Worm (Caenorhabditis elegans): ENCODE data around the gene C05E4.7.

The C05E4.7 gene

DNA sequence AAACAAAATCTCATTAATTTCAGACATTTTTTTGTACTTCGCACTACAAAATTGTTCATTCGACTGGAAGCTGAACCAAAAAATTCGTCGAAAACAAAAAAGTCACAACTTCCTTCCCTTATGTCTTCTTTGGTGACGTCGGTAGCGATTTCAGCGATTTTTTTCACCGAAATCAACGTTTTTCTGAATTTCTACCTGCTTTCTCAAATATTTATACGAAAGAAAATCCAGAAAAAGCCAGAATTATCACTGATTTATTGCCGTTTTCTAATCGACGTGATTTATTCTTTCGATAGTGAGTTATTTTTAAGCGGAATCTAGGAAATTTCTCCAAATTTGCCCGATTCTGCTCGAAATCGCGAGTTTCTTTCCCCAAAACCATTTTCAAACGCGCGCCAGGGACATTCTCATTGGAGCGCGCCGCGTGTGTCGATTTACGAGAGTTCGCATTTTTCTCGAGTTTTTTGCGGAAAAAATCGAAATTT lies 33.0 kb downstream of the C05E4.7 start, which contains the start of gene srbc-58 (continued):
- no peak for TF ChIP-seq ceh-16 (tag; optimal IDR thresholded peaks at IDR 0.05)
- TF ChIP-seq ztf-11 (tag; optimal IDR thresholded peaks at IDR 0.05): no peak
- no peak for TF ChIP-seq blmp-1 (tag; optimal IDR thresholded peaks at IDR 0.05; ENCODE audit: insufficient read depth)
- TF ChIP-seq nhr-11 (tag; optimal IDR thresholded peaks at IDR 0.05): no peak
- TF ChIP-seq sem-4 (tag; optimal IDR thresholded peaks at IDR 0.05): no peak
- no peak for TF ChIP-seq alr-1 (tag; optimal IDR thresholded peaks at IDR 0.05)
- peak; percentile 29 for TF ChIP-seq C34F6.9 (tag; optimal IDR thresholded peaks at IDR 0.05)
- peak; percentile 23 for TF ChIP-seq gmeb-1 (tag; optimal IDR thresholded peaks at IDR 0.05)
- no peak for TF ChIP-seq elt-1 (tag; optimal IDR thresholded peaks at IDR 0.05)
- TF ChIP-seq nhr-23 (tag; optimal IDR thresholded peaks at IDR 0.05): no peak
- TF ChIP-seq skn-1 (tag; optimal IDR thresholded peaks at IDR 0.05): no peak

DNA sequence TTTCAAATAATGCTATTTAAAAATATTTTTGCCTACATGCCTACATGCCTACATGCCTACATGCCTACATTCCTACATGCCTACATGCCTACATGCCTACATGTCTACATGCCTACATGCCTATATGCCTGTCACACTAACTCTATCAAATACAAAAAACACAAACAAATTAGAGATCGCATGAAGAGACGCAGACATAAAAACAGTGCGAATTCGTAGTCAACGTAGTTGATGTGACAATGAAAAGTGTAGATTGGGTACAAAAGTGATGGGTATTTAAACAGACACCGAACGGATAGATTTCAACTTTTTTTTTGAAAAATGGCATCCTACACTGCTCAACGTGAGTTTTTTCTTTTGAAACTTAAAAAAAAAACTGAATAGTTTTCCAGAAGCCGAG lies 35.4 kb downstream of the C05E4.7 start, which contains the start of gene R09E12.9:
Gene R09E12.9, plus strand, starts transcription at position 316 of the 400 bp plus-strand sequence.
- TF ChIP-seq sma-3 (GFP tag; optimal IDR thresholded peaks at IDR 0.05) (peak; percentile 0), lin-13 (GFP tag; optimal IDR thresholded peaks at IDR 0.05) (no peak), nhr-21 (tag; optimal IDR thresholded peaks at IDR 0.05) (peak; percentile 24), nhr-237 (tag; optimal IDR thresholded peaks at IDR 0.05) (peak; percentile 15), zag-1 (tag; optimal IDR thresholded peaks at IDR 0.05) (no peak), ztf-4 (tag; optimal IDR thresholded peaks at IDR 0.05) (no peak), unc-55 (GFP tag; optimal IDR thresholded peaks at IDR 0.05) (no peak), lsy-2 (tag; optimal IDR thresholded peaks at IDR 0.05) (peak in 1 of 2 experiments; percentile 26), lin-39 (tag; optimal IDR thresholded peaks at IDR 0.05) (no peak), blmp-1 (tag; optimal IDR thresholded peaks at IDR 0.05; ENCODE audit: insufficient read depth) (no peak), gmeb-1 (tag; optimal IDR thresholded peaks at IDR 0.05) (no peak), sma-9 (GFP tag; optimal IDR thresholded peaks at IDR 0.05) (no peak), sma-9 (tag; optimal IDR thresholded peaks at IDR 0.05) (no peak), ceh-16 (tag; optimal IDR thresholded peaks at IDR 0.05) (no peak), R02D3.7 (tag; optimal IDR thresholded peaks at IDR 0.05) (no peak), egl-27 (tag; optimal IDR thresholded peaks at IDR 0.05) (no peak), dmd-4 (tag; optimal IDR thresholded peaks at IDR 0.05) (no peak), ama-1 (optimal IDR thresholded peaks at IDR 0.05) (no peak), fos-1 (tag; optimal IDR thresholded peaks at IDR 0.05) (no peak), mbf-1 (tag; optimal IDR thresholded peaks at IDR 0.05) (no peak), peb-1 (tag; optimal IDR thresholded peaks at IDR 0.05) (no peak), nhr-129 (tag; optimal IDR thresholded peaks at IDR 0.05) (no peak), unc-39 (tag; optimal IDR thresholded peaks at IDR 0.05) (no peak), mdl-1 (tag; optimal IDR thresholded peaks at IDR 0.05) (no peak), ceh-82 (tag; optimal IDR thresholded peaks at IDR 0.05) (no peak), C34F6.9 (tag; optimal IDR thresholded peaks at IDR 0.05) (no peak), elt-3 (tag; optimal IDR thresholded peaks at IDR 0.05) (no peak), aly-2 (tag; optimal IDR thresholded peaks at IDR 0.05) (no peak), nhr-25 (tag; optimal IDR thresholded peaks at IDR 0.05) (peak; percentile 10), nhr-11 (tag; optimal IDR thresholded peaks at IDR 0.05) (no peak), nhr-12 (tag; optimal IDR thresholded peaks at IDR 0.05) (no peak), snpc-4 (tag; optimal IDR thresholded peaks at IDR 0.05) (no peak), crh-2 (tag; optimal IDR thresholded peaks at IDR 0.05) (no peak), elt-1 (tag; optimal IDR thresholded peaks at IDR 0.05) (no peak), mab-5 (tag; optimal IDR thresholded peaks at IDR 0.05) (no peak), skn-1 (tag; optimal IDR thresholded peaks at IDR 0.05) (no peak), nhr-6 (tag; optimal IDR thresholded peaks at IDR 0.05) (no peak), sem-4 (tag; optimal IDR thresholded peaks at IDR 0.05) (no peak), F13H6.1 (tag; optimal IDR thresholded peaks at IDR 0.05) (no peak), unc-62 (GFP tag; optimal IDR thresholded peaks at IDR 0.05) (no peak), nhr-23 (tag; optimal IDR thresholded peaks at IDR 0.05) (no peak), lin-11 (tag; optimal IDR thresholded peaks at IDR 0.05) (no peak), alr-1 (tag; optimal IDR thresholded peaks at IDR 0.05) (no peak), nhr-10 (tag; optimal IDR thresholded peaks at IDR 0.05) (no peak), Y55F3AM.14 (GFP tag; optimal IDR thresholded peaks at IDR 0.05) (no peak), ztf-1 (GFP tag; conservative IDR thresholded peaks at IDR 0.05) (no peak), ztf-11 (tag; optimal IDR thresholded peaks at IDR 0.05) (no peak), ZK546.5 (tag; optimal IDR thresholded peaks at IDR 0.05) (no peak), nhr-77 (tag; optimal IDR thresholded peaks at IDR 0.05) (peak; percentile 95)

All from whole organism, L2 larva.